Worm (Caenorhabditis elegans) whole organism, young adult: ENCODE data around the gene T04A11.4.

Source experiments
- Y56A3A.18 ChIP-seq: fragments of 200-800 bp; sonication (Bioruptor generic); IDR thresholded peaks from 2 replicates; pipeline ENCODE4 v1.3.6; 2022; ENCODE audit warnings: missing genetic modification reagents, missing genetic modification characterization, missing compliant biosample characterization
- Y67H2A.10 ChIP-seq: fragments of 200-800 bp; sonication (Bioruptor generic); conservative IDR thresholded peaks from 2 replicates; pipeline ENCODE4 v1.3.6; 2022; ENCODE audit warnings: missing genetic modification reagents, missing genetic modification characterization, missing compliant biosample characterization
- Y79H2A.3 ChIP-seq: fragments of 200-800 bp; sonication (Bioruptor generic); conservative IDR thresholded peaks from 2 replicates; pipeline ENCODE4 v1.3.6; 2022; ENCODE audit warnings: missing genetic modification reagents, missing genetic modification characterization, missing compliant biosample characterization
- ama-1 ChIP-seq, 3 experiments: fragments of 150-350 bp in 1 of 3; sonication (generic microtip) in 2 of 3; optimal IDR thresholded peaks; 2 replicates each; lab custom pipeline; 2014 to 2018; ENCODE audit warnings: missing biosample characterization in 2 of 3, missing genetic modification characterization in 2 of 3, missing genetic modification reagents in 2 of 3
- aptf-3 ChIP-seq: fragments of 200-800 bp; sonication (Bioruptor generic); IDR thresholded peaks from 2 replicates; pipeline ENCODE4 v1.3.6; 2022; ENCODE audit warnings: missing genetic modification characterization, missing compliant biosample characterization
- ceh-40 ChIP-seq: fragments of 200-800 bp; sonication (Bioruptor generic); IDR thresholded peaks from 2 replicates; pipeline ENCODE4 v1.3.6; 2022; ENCODE audit warnings: missing genetic modification characterization, missing compliant biosample characterization
- efl-1 ChIP-seq: fragments of 150-350 bp; optimal IDR thresholded peaks from 2 replicates; lab custom pipeline; 2014; ENCODE audit warnings: missing biosample characterization, missing genetic modification reagents, missing genetic modification characterization
- ets-4 ChIP-seq: fragments of 200-800 bp; sonication (Bioruptor generic); optimal IDR thresholded peaks from 2 replicates; lab custom pipeline; 2018; ENCODE audit warnings: mild to moderate bottlenecking, missing genetic modification characterization, missing compliant biosample characterization
- fkh-3 ChIP-seq: sonication (generic microtip); optimal IDR thresholded peaks from 2 replicates; lab custom pipeline; 2016; ENCODE audit warnings: mild to moderate bottlenecking, missing genetic modification characterization, missing compliant biosample characterization
- lag-1 ChIP-seq: fragments of 200-800 bp; sonication (Bioruptor generic); IDR thresholded peaks from 2 replicates; pipeline ENCODE4 v1.3.6; 2022; ENCODE audit warnings: missing genetic modification reagents, missing genetic modification characterization, missing compliant biosample characterization
- let-526 ChIP-seq: fragments of 200-800 bp; sonication (Bioruptor generic); IDR thresholded peaks from 2 replicates; pipeline ENCODE4 v1.3.6; 2022; ENCODE audit warnings: missing genetic modification reagents, missing genetic modification characterization, missing compliant biosample characterization
- lin-54 ChIP-seq: fragments of 200-800 bp; sonication (Bioruptor generic); optimal IDR thresholded peaks from 2 replicates; lab custom pipeline; 2018; ENCODE audit warnings: mild to moderate bottlenecking, missing genetic modification characterization, missing compliant biosample characterization
- mel-28 ChIP-seq: sonication (generic microtip); optimal IDR thresholded peaks from 2 replicates; lab custom pipeline; 2016; ENCODE audit warnings: borderline replicate concordance, mild to moderate bottlenecking, missing genetic modification characterization, missing compliant biosample characterization
- mes-4 ChIP-seq: sonication (generic microtip); optimal IDR thresholded peaks from 2 replicates; lab custom pipeline; 2016; ENCODE audit warnings: missing genotype, missing genetic modification characterization, missing compliant biosample characterization
- nfya-2 ChIP-seq: fragments of 200-800 bp; sonication (Bioruptor generic); IDR thresholded peaks from 2 replicates; pipeline ENCODE4 v1.3.6; 2022; ENCODE audit warnings: missing genetic modification reagents, missing genetic modification characterization, missing compliant biosample characterization
- nhr-27 ChIP-seq: fragments of 200-800 bp; sonication (Bioruptor generic); optimal IDR thresholded peaks from 2 replicates; lab custom pipeline; 2018; ENCODE audit warnings: mild to moderate bottlenecking, missing genetic modification characterization, moderate library complexity, missing compliant biosample characterization
- nhr-80 ChIP-seq: sonication (generic microtip); optimal IDR thresholded peaks from 2 replicates; lab custom pipeline; 2016; ENCODE audit warnings: missing genetic modification characterization, missing compliant biosample characterization
- rec-8 ChIP-seq, 2 experiments: sonication (generic microtip); optimal IDR thresholded peaks; 2 replicates each; lab custom pipeline; 2016; ENCODE audit warnings: mild to moderate bottlenecking in 2 of 2, missing genetic modification characterization in 2 of 2, missing genetic modification reagents in 2 of 2, missing genotype in 2 of 2, missing biosample characterization in 1 of 2, missing compliant biosample characterization in 1 of 2, moderate library complexity in 1 of 2
- snpc-1.1 ChIP-seq: sonication (generic microtip); optimal IDR thresholded peaks from 2 replicates; lab custom pipeline; 2017; ENCODE audit warnings: missing genetic modification characterization, mild to moderate bottlenecking, missing compliant biosample characterization, antibody characterized with exemption, moderate library complexity, missing genotype, missing genetic modification reagents; ENCODE audit not compliant: insufficient read depth
- snpc-3.4 ChIP-seq: sonication (generic microtip); optimal IDR thresholded peaks from 2 replicates; lab custom pipeline; 2017; ENCODE audit warnings: missing genetic modification characterization, mild to moderate bottlenecking, missing compliant biosample characterization, antibody characterized with exemption, moderate library complexity, missing genotype, missing genetic modification reagents
- xnd-1 ChIP-seq: sonication (generic microtip); optimal IDR thresholded peaks from 2 replicates; lab custom pipeline; 2016; ENCODE audit warnings: missing genotype, missing genetic modification reagents, missing genetic modification characterization, missing compliant biosample characterization
- ztf-18 ChIP-seq: sonication (generic microtip); optimal IDR thresholded peaks from 2 replicates; lab custom pipeline; 2016; ENCODE audit warnings: missing genotype, mild to moderate bottlenecking, missing genetic modification characterization, missing compliant biosample characterization
- ztf-28 ChIP-seq: fragments of 200-800 bp; sonication (Bioruptor generic); IDR thresholded peaks from 2 replicates; pipeline ENCODE4 v1.3.6; 2022; ENCODE audit warnings: missing genetic modification reagents, missing genetic modification characterization, missing compliant biosample characterization

Gene T04A11.4

ce11 chrIV:12441715-12442114 is 42.7 kb downstream of the T04A11.4 start, which contains the start of gene C25G4.17:
C25G4.17 (plus strand) TSS chrIV:12442015.
- no peak for TF ChIP-seq lin-54 (GFP tag; lab: Kevin White, UChicago)
- no peak for TF ChIP-seq ztf-18 (tag; lab: Kevin White, UChicago)
- no peak for TF ChIP-seq Y56A3A.18 (GFP tag; lab: Robert Waterston, UW)
- no peak for TF ChIP-seq xnd-1 (tag; lab: Kevin White, UChicago)
- no peak for TF ChIP-seq rec-8 (tag; optimal IDR thresholded peaks at IDR 0.05; lab: Kevin White, UChicago)
- TF ChIP-seq aptf-3 (GFP tag; lab: Robert Waterston, UW): no peak
- TF ChIP-seq efl-1 (GFP tag; lab: Kevin White, UChicago): no peak
- no peak for TF ChIP-seq Y67H2A.10 (GFP tag; lab: Robert Waterston, UW)
- no peak for TF ChIP-seq snpc-3.4 (tag; lab: Kevin White, UChicago)
- no peak for TF ChIP-seq ama-1 (optimal IDR thresholded peaks at IDR 0.05; lab: Kevin White, UChicago)
- no peak for TF ChIP-seq ama-1 (GFP tag; optimal IDR thresholded peaks at IDR 0.05; lab: Kevin White, UChicago)
- TF ChIP-seq snpc-1.1 (tag; lab: Kevin White, UChicago): no peak
- TF ChIP-seq Y79H2A.3 (GFP tag; lab: Robert Waterston, UW): no peak
- TF ChIP-seq, all 124 proteins: peak for 0

- TF ChIP-seq nfya-2: no peak
- no peak for TF ChIP-seq nhr-27 (tag; lab: Kevin White, UChicago)
- TF ChIP-seq mel-28 (tag; lab: Kevin White, UChicago): no peak
- TF ChIP-seq let-526: no peak
- no peak for TF ChIP-seq ets-4
- no peak for TF ChIP-seq Y79H2A.3 (GFP tag; lab: Robert Waterston, UW)
- no peak for TF ChIP-seq mes-4 (tag; lab: Kevin White, UChicago)
- no peak for TF ChIP-seq ztf-28
- no peak for TF ChIP-seq ceh-40 (GFP tag; lab: Robert Waterston, UW)
- no peak for TF ChIP-seq fkh-3
- no peak for TF ChIP-seq lag-1 (GFP tag; lab: Robert Waterston, UW)
- TF ChIP-seq, all 124 proteins: peak for 0
Observed at ce11 chrIV:12438359-12438758, 46.0 kb downstream of the T04A11.4 start, which contains the start of gene clec-185. clec-185 (plus strand) TSS chrIV:12438659.

- TF ChIP-seq ets-4: no peak
- peak; percentile 74 for TF ChIP-seq nhr-80 (tag; lab: Kevin White, UChicago)
Observed at ce11 chrIV:12435442-12435841, 48.9 kb downstream of the T04A11.4 start, which contains the start of gene irg-4. irg-4 (plus strand) TSS chrIV:12435833.
